Worm (Caenorhabditis elegans) whole organism, mixed stage, embryonic: ENCODE measurements around the gene K12H4.6.

Experiments
- M03D4.4 ChIP-seq: sonication (generic microtip); optimal IDR thresholded peaks from 2 replicates; lab custom pipeline; 2017; ENCODE audit warnings: mild to moderate bottlenecking, missing genetic modification characterization, missing compliant biosample characterization
- bed-3 ChIP-seq: fragments of 200-800 bp; sonication (Bioruptor generic); optimal IDR thresholded peaks from 3 replicates; lab custom pipeline; 2018; ENCODE audit warnings: mild to moderate bottlenecking, missing genetic modification characterization, moderate library complexity, missing compliant biosample characterization
- blmp-1 ChIP-seq: fragments of 150-350 bp; optimal IDR thresholded peaks from 2 replicates; lab custom pipeline; 2014; ENCODE audit warnings: missing biosample characterization, missing genetic modification characterization
- ceh-39 ChIP-seq: fragments of 150-350 bp; optimal IDR thresholded peaks from 2 replicates; lab custom pipeline; 2014; ENCODE audit warnings: missing biosample characterization, missing genetic modification characterization
- ceh-43 ChIP-seq: fragments of 200-800 bp; sonication (Bioruptor generic); optimal IDR thresholded peaks from 2 replicates; lab custom pipeline; 2018; ENCODE audit warnings: mild to moderate bottlenecking, missing genetic modification characterization, moderate library complexity, missing compliant biosample characterization
- ceh-83 ChIP-seq: fragments of 200-800 bp; sonication (Bioruptor generic); optimal IDR thresholded peaks from 2 replicates; lab custom pipeline; 2018; ENCODE audit warnings: mild to moderate bottlenecking, missing genetic modification characterization, missing compliant biosample characterization
- ces-1 ChIP-seq: fragments of 150-350 bp; optimal IDR thresholded peaks from 2 replicates; lab custom pipeline; 2014; ENCODE audit warnings: missing biosample characterization, missing genetic modification reagents, missing genetic modification characterization
- cnd-1 ChIP-seq: fragments of 200-800 bp; sonication (Bioruptor generic); optimal IDR thresholded peaks from 2 replicates; lab custom pipeline; 2018; ENCODE audit warnings: mild to moderate bottlenecking, missing genetic modification characterization, missing compliant biosample characterization
- drap-1 ChIP-seq: fragments of 200-800 bp; sonication (Bioruptor generic); optimal IDR thresholded peaks from 3 replicates; lab custom pipeline; 2018; ENCODE audit warnings: mild to moderate bottlenecking, missing genetic modification characterization, missing compliant biosample characterization
- elt-1 ChIP-seq: sonication (generic microtip); optimal IDR thresholded peaks from 2 replicates; lab custom pipeline; 2017; ENCODE audit warnings: missing genetic modification characterization, mild to moderate bottlenecking, missing compliant biosample characterization, antibody characterized with exemption, moderate library complexity, borderline replicate concordance; ENCODE audit not compliant: insufficient read depth
- elt-3 ChIP-seq: fragments of 150-350 bp; optimal IDR thresholded peaks from 2 replicates; lab custom pipeline; 2014; ENCODE audit warnings: missing biosample characterization, missing genetic modification characterization
- flh-1 ChIP-seq: fragments of 200-800 bp; sonication (Bioruptor generic); optimal IDR thresholded peaks from 2 replicates; lab custom pipeline; 2018; ENCODE audit warnings: mild to moderate bottlenecking, missing genetic modification characterization, moderate library complexity, missing compliant biosample characterization
- ham-2 ChIP-seq: fragments of 200-800 bp; sonication (Bioruptor generic); optimal IDR thresholded peaks from 2 replicates; lab custom pipeline; 2018; ENCODE audit warnings: mild to moderate bottlenecking, missing genetic modification characterization, missing compliant biosample characterization
- hlh-1 ChIP-seq: fragments of 150-350 bp; optimal IDR thresholded peaks from 2 replicates; lab custom pipeline; 2014; ENCODE audit warnings: missing biosample characterization, missing genetic modification reagents, missing genetic modification characterization
- lin-13 ChIP-seq: fragments of 150-350 bp; optimal IDR thresholded peaks from 2 replicates; lab custom pipeline; 2014; ENCODE audit warnings: missing biosample characterization, missing genetic modification characterization
- lin-32 ChIP-seq: fragments of 200-800 bp; sonication (Bioruptor generic); optimal IDR thresholded peaks from 2 replicates; lab custom pipeline; 2018; ENCODE audit warnings: mild to moderate bottlenecking, missing genetic modification characterization, missing compliant biosample characterization
- lsy-2 ChIP-seq: fragments of 150-350 bp; optimal IDR thresholded peaks from 2 replicates; lab custom pipeline; 2014; ENCODE audit warnings: missing biosample characterization, missing genetic modification characterization
- mab-5 ChIP-seq: fragments of 150-350 bp; optimal IDR thresholded peaks from 2 replicates; lab custom pipeline; 2014; ENCODE audit warnings: missing biosample characterization, missing genetic modification characterization
- mep-1 ChIP-seq: fragments of 150-350 bp; optimal IDR thresholded peaks from 2 replicates; lab custom pipeline; 2017; ENCODE audit warnings: missing biosample characterization, missing genetic modification reagents, missing genetic modification characterization, inconsistent platforms
- mls-2 ChIP-seq: sonication (generic microtip); optimal IDR thresholded peaks from 2 replicates; lab custom pipeline; 2016; ENCODE audit warnings: mild to moderate bottlenecking, missing genetic modification characterization, moderate library complexity, missing compliant biosample characterization
- nhr-12 ChIP-seq: fragments of 150-350 bp; optimal IDR thresholded peaks from 2 replicates; lab custom pipeline; 2014; ENCODE audit warnings: missing biosample characterization, missing genetic modification characterization
- nhr-2 ChIP-seq: fragments of 150-350 bp; optimal IDR thresholded peaks from 2 replicates; lab custom pipeline; 2014; ENCODE audit warnings: missing biosample characterization, missing genetic modification characterization
- nhr-237 ChIP-seq: fragments of 150-350 bp; optimal IDR thresholded peaks from 2 replicates; lab custom pipeline; 2014; ENCODE audit warnings: missing biosample characterization, missing genetic modification characterization
- nhr-28 ChIP-seq: fragments of 150-350 bp; optimal IDR thresholded peaks from 2 replicates; lab custom pipeline; 2014; ENCODE audit warnings: missing biosample characterization, missing genetic modification characterization
- nhr-76 ChIP-seq: sonication (generic microtip); optimal IDR thresholded peaks from 2 replicates; lab custom pipeline; 2017; ENCODE audit warnings: missing biosample characterization, missing genetic modification characterization
- pha-4 ChIP-seq: fragments of 150-350 bp; optimal IDR thresholded peaks from 2 replicates; lab custom pipeline; 2018; ENCODE audit warnings: missing biosample characterization, missing genetic modification reagents, missing genetic modification characterization
- sem-2 ChIP-seq: fragments of 200-800 bp; sonication (Bioruptor generic); optimal IDR thresholded peaks from 2 replicates; lab custom pipeline; 2018; ENCODE audit warnings: mild to moderate bottlenecking, missing genetic modification characterization, missing compliant biosample characterization
- snpc-4 ChIP-seq: fragments of 150-350 bp; optimal IDR thresholded peaks from 2 replicates; lab custom pipeline; 2014; ENCODE audit warnings: missing biosample characterization, missing genetic modification characterization
- sptf-1 ChIP-seq: sonication (generic microtip); optimal IDR thresholded peaks from 2 replicates; lab custom pipeline; 2017; ENCODE audit warnings: mild to moderate bottlenecking, missing genetic modification characterization, moderate library complexity, missing compliant biosample characterization
- tbx-8 ChIP-seq: fragments of 200-800 bp; sonication (Bioruptor generic); optimal IDR thresholded peaks from 2 replicates; lab custom pipeline; 2018; ENCODE audit warnings: mild to moderate bottlenecking, missing genetic modification characterization, moderate library complexity, missing compliant biosample characterization
- unc-120 ChIP-seq: sonication (generic microtip); optimal IDR thresholded peaks from 2 replicates; lab custom pipeline; 2017; ENCODE audit warnings: missing genetic modification characterization, missing compliant biosample characterization; ENCODE audit not compliant: poor library complexity, severe bottlenecking
- unc-39 ChIP-seq: fragments of 150-350 bp; optimal IDR thresholded peaks from 2 replicates; lab custom pipeline; 2014; ENCODE audit warnings: missing biosample characterization, missing genetic modification characterization
- unc-62 ChIP-seq: fragments of 150-350 bp; optimal IDR thresholded peaks from 2 replicates; lab custom pipeline; 2014; ENCODE audit warnings: missing biosample characterization, missing genetic modification reagents, missing genetic modification characterization
- zip-8 ChIP-seq: fragments of 150-350 bp; optimal IDR thresholded peaks from 2 replicates; lab custom pipeline; 2014; ENCODE audit warnings: missing biosample characterization, missing genetic modification characterization

The K12H4.6 gene

ce11 chrIII:8042775-8043174, at the start of gene K12H4.6:
Gene K12H4.6 (minus strand): TSS chrIII:8042875.
- TF ChIP-seq elt-3 (tag; lab: Kevin White, UChicago) (no peak), unc-120 (tag; lab: Kevin White, UChicago) (no peak), hlh-1 (no peak), unc-62 (GFP tag; lab: Kevin White, UChicago) (no peak)

DNA sequence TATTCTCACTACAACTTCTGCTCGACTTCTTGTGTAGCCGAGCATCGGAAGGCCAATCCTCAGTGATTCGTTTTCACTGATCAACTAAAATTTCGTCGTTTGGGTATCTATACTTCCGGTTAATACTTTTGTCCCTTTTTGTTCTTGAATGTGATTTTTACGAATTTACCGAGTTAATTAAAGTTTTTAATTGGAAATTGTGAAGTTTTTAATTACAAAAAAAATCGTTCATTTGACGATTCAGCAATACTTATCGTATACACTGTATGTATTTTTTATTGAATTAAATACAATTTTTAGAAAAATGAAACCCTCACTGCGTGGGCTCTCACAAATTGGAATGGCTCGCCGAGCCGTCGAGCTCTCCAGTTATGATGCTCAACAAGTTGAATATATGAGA, 48.7 kb upstream of the K12H4.6 start, which contains the start of gene idi-1:
idi-1 (plus strand) TSS at position 301 of the 400 bp plus-strand sequence.
- TF ChIP-seq flh-1 (GFP tag; lab: Kevin White, UChicago) (no peak), ceh-43 (GFP tag; lab: Kevin White, UChicago) (no peak), nhr-28 (tag; lab: Kevin White, UChicago) (no peak), pha-4 (tag; lab: Kevin White, UChicago) (no peak), lin-32 (GFP tag; lab: Kevin White, UChicago) (no peak), nhr-76 (tag; lab: Kevin White, UChicago) (no peak), sptf-1 (no peak), unc-120 (tag; lab: Kevin White, UChicago) (no peak), mls-2 (no peak), sem-2 (GFP tag; lab: Kevin White, UChicago) (no peak), zip-8 (tag; lab: Kevin White, UChicago) (no peak), nhr-237 (tag; lab: Kevin White, UChicago) (no peak), nhr-2 (no peak), snpc-4 (no peak), lsy-2 (tag; lab: Kevin White, UChicago) (no peak), unc-39 (tag; lab: Kevin White, UChicago) (no peak), lin-13 (tag; lab: Kevin White, UChicago) (no peak), nhr-12 (no peak)

ce11 chrIII:8088235-8088634, 45.6 kb upstream of the K12H4.6 start, which contains the start of gene vms-1:
Gene vms-1 (plus strand): TSS chrIII:8088535.
- TF ChIP-seq cnd-1 (tag; lab: Kevin White, UChicago) (no peak), lin-32 (GFP tag; lab: Kevin White, UChicago) (no peak), nhr-237 (tag; lab: Kevin White, UChicago) (no peak), mls-2 (no peak), elt-1 (tag; lab: Kevin White, UChicago) (no peak), blmp-1 (tag; lab: Kevin White, UChicago) (no peak), bed-3 (GFP tag; lab: Kevin White, UChicago) (no peak), pha-4 (tag; lab: Kevin White, UChicago) (no peak), sem-2 (GFP tag; lab: Kevin White, UChicago) (no peak), mab-5 (tag; lab: Kevin White, UChicago) (no peak), flh-1 (GFP tag; lab: Kevin White, UChicago) (no peak), lin-13 (tag; lab: Kevin White, UChicago) (no peak)

DNA sequence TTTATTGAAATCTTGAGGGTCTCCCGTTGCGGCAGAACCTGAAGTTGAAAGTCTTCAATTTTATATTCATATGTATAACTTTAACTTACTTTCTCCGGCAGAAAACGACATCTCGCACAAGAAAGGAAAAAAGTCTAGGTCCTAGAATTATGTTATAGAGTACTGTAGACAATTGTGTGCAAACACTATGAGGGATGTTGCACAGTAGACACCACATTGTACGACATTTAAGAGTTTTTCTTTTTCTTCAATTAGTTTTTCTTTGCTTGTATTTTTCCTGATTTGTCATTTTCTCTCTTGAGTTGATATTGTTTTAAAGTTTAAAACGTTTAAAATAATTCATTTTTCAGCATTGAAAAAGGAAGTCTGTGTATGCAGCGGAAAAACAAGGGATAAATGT, 42.7 kb upstream of the K12H4.6 start, which contains the start of the genes K06H7.7 and grp-1:
K06H7.7 (minus strand) TSS at position 121 of the 400 bp plus-strand sequence.
grp-1 (plus strand) TSS at position 351 of the 400 bp plus-strand sequence.
- no peak for TF ChIP-seq unc-62 (GFP tag; lab: Kevin White, UChicago)
- TF ChIP-seq tbx-8 (GFP tag; lab: Kevin White, UChicago) = no peak
- no peak for TF ChIP-seq lin-13 (tag; lab: Kevin White, UChicago)
- TF ChIP-seq mls-2 = no peak
- TF ChIP-seq ceh-83 (GFP tag; lab: Kevin White, UChicago) = no peak
- no peak for TF ChIP-seq nhr-28 (tag; lab: Kevin White, UChicago)
- TF ChIP-seq sptf-1 = no peak
- TF ChIP-seq elt-3 (tag; lab: Kevin White, UChicago) = no peak
- peak; percentile 25 for TF ChIP-seq mep-1 (tag; lab: Kevin White, UChicago)
- TF ChIP-seq zip-8 (tag; lab: Kevin White, UChicago) = no peak
- TF ChIP-seq sem-2 (GFP tag; lab: Kevin White, UChicago) = no peak
- no peak for TF ChIP-seq bed-3 (GFP tag; lab: Kevin White, UChicago)
- TF ChIP-seq unc-120 (tag; lab: Kevin White, UChicago) = no peak
- TF ChIP-seq elt-1 (tag; lab: Kevin White, UChicago) = no peak
- no peak for TF ChIP-seq nhr-237 (tag; lab: Kevin White, UChicago)
- no peak for TF ChIP-seq lin-32 (GFP tag; lab: Kevin White, UChicago)
- TF ChIP-seq drap-1 (GFP tag; lab: Kevin White, UChicago) = no peak
- TF ChIP-seq M03D4.4 (tag; lab: Kevin White, UChicago) = no peak
- TF ChIP-seq nhr-12 = no peak
- TF ChIP-seq ham-2 (GFP tag; lab: Kevin White, UChicago) = no peak
- no peak for TF ChIP-seq snpc-4
- TF ChIP-seq ces-1 = peak; percentile 82
- TF ChIP-seq lsy-2 (tag; lab: Kevin White, UChicago) = peak; percentile 98
- no peak for TF ChIP-seq mab-5 (tag; lab: Kevin White, UChicago)
- no peak for TF ChIP-seq ceh-43 (GFP tag; lab: Kevin White, UChicago)
- TF ChIP-seq ceh-39 = no peak
- no peak for TF ChIP-seq nhr-76 (tag; lab: Kevin White, UChicago)
- no peak for TF ChIP-seq flh-1 (GFP tag; lab: Kevin White, UChicago)
- no peak for TF ChIP-seq cnd-1 (tag; lab: Kevin White, UChicago)
- TF ChIP-seq pha-4 (tag; lab: Kevin White, UChicago) = peak; percentile 29
- TF ChIP-seq blmp-1 (tag; lab: Kevin White, UChicago) = no peak
- TF ChIP-seq unc-39 (tag; lab: Kevin White, UChicago) = no peak
